Worm (Caenorhabditis elegans) whole organism, young adult: ENCODE results near the gene F46F5.14.

ENCODE experiments used
- Y56A3A.18 ChIP-seq: fragments of 200-800 bp; sonication (Bioruptor generic); IDR thresholded peaks from 2 replicates; pipeline ENCODE4 v1.3.6; 2022; ENCODE audit warnings: missing genetic modification reagents, missing genetic modification characterization, missing compliant biosample characterization
- chd-7 ChIP-seq: sonication (generic microtip); optimal IDR thresholded peaks from 2 replicates; lab custom pipeline; 2016; ENCODE audit warnings: mild to moderate bottlenecking, missing genetic modification characterization, moderate library complexity, missing compliant biosample characterization
- egl-44 ChIP-seq: fragments of 200-800 bp; sonication (Bioruptor generic); IDR thresholded peaks from 2 replicates; pipeline ENCODE4 v1.3.6; 2022; ENCODE audit warnings: missing genetic modification reagents, missing genetic modification characterization, missing compliant biosample characterization
- egrh-3 ChIP-seq: fragments of 200-800 bp; sonication (Bioruptor generic); IDR thresholded peaks from 2 replicates; pipeline ENCODE4 v1.3.6; 2022; ENCODE audit warnings: missing genetic modification reagents, missing genetic modification characterization, missing compliant biosample characterization
- lin-35 ChIP-seq, 3 experiments: fragments of 150-350 bp in 2 of 3; sonication (generic microtip) in 1 of 3; optimal IDR thresholded peaks; 2 replicates each; lab custom pipeline; 2014 to 2018; ENCODE audit warnings: missing biosample characterization in 3 of 3, missing genetic modification characterization in 3 of 3, missing genetic modification reagents in 3 of 3
- lin-54 ChIP-seq: fragments of 200-800 bp; sonication (Bioruptor generic); optimal IDR thresholded peaks from 2 replicates; lab custom pipeline; 2018; ENCODE audit warnings: mild to moderate bottlenecking, missing genetic modification characterization, missing compliant biosample characterization
- mes-4 ChIP-seq: sonication (generic microtip); optimal IDR thresholded peaks from 2 replicates; lab custom pipeline; 2016; ENCODE audit warnings: missing genotype, missing genetic modification characterization, missing compliant biosample characterization
- nfya-2 ChIP-seq: fragments of 200-800 bp; sonication (Bioruptor generic); IDR thresholded peaks from 2 replicates; pipeline ENCODE4 v1.3.6; 2022; ENCODE audit warnings: missing genetic modification reagents, missing genetic modification characterization, missing compliant biosample characterization
- snpc-1.1 ChIP-seq: sonication (generic microtip); optimal IDR thresholded peaks from 2 replicates; lab custom pipeline; 2017; ENCODE audit warnings: missing genetic modification characterization, mild to moderate bottlenecking, missing compliant biosample characterization, antibody characterized with exemption, moderate library complexity, missing genotype, missing genetic modification reagents; ENCODE audit not compliant: insufficient read depth
- snpc-3.4 ChIP-seq: sonication (generic microtip); optimal IDR thresholded peaks from 2 replicates; lab custom pipeline; 2017; ENCODE audit warnings: missing genetic modification characterization, mild to moderate bottlenecking, missing compliant biosample characterization, antibody characterized with exemption, moderate library complexity, missing genotype, missing genetic modification reagents
- unc-62 ChIP-seq: fragments of 150-350 bp; optimal IDR thresholded peaks from 2 replicates; lab custom pipeline; 2014; ENCODE audit warnings: missing biosample characterization, missing genetic modification reagents, missing genetic modification characterization

- TF ChIP-seq lin-54 (GFP tag; lab: Kevin White, UChicago): no peak
- no peak for TF ChIP-seq unc-62 (GFP tag; lab: Kevin White, UChicago)
- no peak for TF ChIP-seq mes-4
- TF ChIP-seq nfya-2 (GFP tag; lab: Robert Waterston, UW): no peak
- TF ChIP-seq snpc-3.4 (tag; lab: Kevin White, UChicago): no peak
- TF ChIP-seq chd-7 (tag; lab: Kevin White, UChicago): no peak
- no peak for TF ChIP-seq lin-35 (GFP tag; optimal IDR thresholded peaks at IDR 0.05; lab: Kevin White, UChicago)
- no peak for TF ChIP-seq egrh-3 (GFP tag; lab: Robert Waterston, UW)
- TF ChIP-seq Y56A3A.18 (GFP tag; lab: Robert Waterston, UW): no peak
- no peak for TF ChIP-seq egl-44 (GFP tag; lab: Robert Waterston, UW)
- no peak for TF ChIP-seq snpc-1.1 (tag; lab: Kevin White, UChicago)
These were observed 12.9 kb upstream of the F46F5.14 start, which contains the start of gene F46F5.16 for ce11 chrII:786938-787337.
